Worm (Caenorhabditis elegans): ENCODE measurements around the gene srg-36.

ce11 chrX:14214520-14215023, 19.7 kb downstream of the srg-36 start, which contains the start of gene K06G5.1:
- TF ChIP-seq lsy-2 (tag; optimal IDR thresholded peaks at IDR 0.05) (no peak), lin-15B (tag; optimal IDR thresholded peaks at IDR 0.05) (no peak), hlh-4 (tag; optimal IDR thresholded peaks at IDR 0.05) (no peak), alr-1 (tag; optimal IDR thresholded peaks at IDR 0.05; ENCODE audit: borderline replicate concordance) (no peak), nhr-77 (tag; optimal IDR thresholded peaks at IDR 0.05) (no peak), nhr-12 (tag; optimal IDR thresholded peaks at IDR 0.05) (no peak), nhr-76 (tag; optimal IDR thresholded peaks at IDR 0.05) (no peak), dpl-1 (GFP tag; optimal IDR thresholded peaks at IDR 0.05) (no peak), egl-27 (tag; optimal IDR thresholded peaks at IDR 0.05) (no peak), unc-130 (tag; optimal IDR thresholded peaks at IDR 0.05) (no peak), mdl-1 (tag; optimal IDR thresholded peaks at IDR 0.05) (no peak), snpc-4 (tag; optimal IDR thresholded peaks at IDR 0.05) (no peak)

All from whole organism, L1 larva.